Fruit fly (Drosophila melanogaster) whole organism, adult: ENCODE measurements around the gene CG6738.

Experiments used
- CG11617 ChIP-seq: fragments of 200-800 bp; sonication (Bioruptor generic); optimal IDR thresholded peaks from 2 replicates; lab custom pipeline; 2017; ENCODE audit warnings: mild to moderate bottlenecking, missing biosample characterization, missing genetic modification reagents, missing genetic modification characterization
- CG12768 ChIP-seq: fragments of 200-800 bp; sonication (Bioruptor generic); optimal IDR thresholded peaks from 2 replicates; lab custom pipeline; 2017; ENCODE audit warnings: missing biosample characterization, missing genetic modification characterization, mild to moderate bottlenecking, moderate library complexity, missing genetic modification reagents
- CG14711 ChIP-seq: fragments of 200-800 bp; sonication (Bioruptor generic); optimal IDR thresholded peaks from 2 replicates; lab custom pipeline; 2018; ENCODE audit warnings: missing biosample characterization, mild to moderate bottlenecking, missing genetic modification characterization, moderate library complexity
- CG1620 ChIP-seq: fragments of 200-800 bp; sonication (Bioruptor generic); optimal IDR thresholded peaks from 2 replicates; lab custom pipeline; 2016; ENCODE audit warnings: missing biosample characterization, missing genetic modification characterization
- CG33017 ChIP-seq: fragments of 200-800 bp; sonication (Bioruptor generic); optimal IDR thresholded peaks from 2 replicates; lab custom pipeline; 2018; ENCODE audit warnings: missing biosample characterization, mild to moderate bottlenecking, missing genetic modification characterization, moderate library complexity
- CG5204 ChIP-seq: fragments of 200-800 bp; sonication (Bioruptor generic); optimal IDR thresholded peaks from 2 replicates; lab custom pipeline; 2016; ENCODE audit warnings: missing biosample characterization, missing genetic modification characterization
- CG7045 ChIP-seq: fragments of 200-800 bp; sonication (Bioruptor generic); optimal IDR thresholded peaks from 2 replicates; lab custom pipeline; 2017; ENCODE audit warnings: missing biosample characterization, mild to moderate bottlenecking, missing genetic modification characterization
- CG7101 ChIP-seq: fragments of 200-800 bp; sonication (Bioruptor generic); optimal IDR thresholded peaks from 2 replicates; lab custom pipeline; 2018; ENCODE audit warnings: missing biosample characterization, mild to moderate bottlenecking, missing genetic modification characterization, moderate library complexity
- Clk ChIP-seq: fragments of 200-800 bp; sonication (Bioruptor generic); optimal IDR thresholded peaks from 2 replicates; lab custom pipeline; 2017; ENCODE audit warnings: missing biosample characterization, missing genetic modification characterization
- Crg-1 ChIP-seq: fragments of 200-800 bp; sonication (Bioruptor generic); optimal IDR thresholded peaks from 2 replicates; lab custom pipeline; 2016; ENCODE audit warnings: missing biosample characterization, missing genetic modification characterization
- Hr96 ChIP-seq: fragments of 200-800 bp; sonication (Bioruptor generic); optimal IDR thresholded peaks from 2 replicates; lab custom pipeline; 2016; ENCODE audit warnings: missing biosample characterization, missing genetic modification characterization
- Mnt ChIP-seq: fragments of 200-800 bp; sonication (Bioruptor generic); optimal IDR thresholded peaks from 2 replicates; lab custom pipeline; 2016; ENCODE audit warnings: missing biosample characterization, mild to moderate bottlenecking, missing genetic modification characterization
- bab1 ChIP-seq: fragments of 200-800 bp; sonication (Bioruptor generic); optimal IDR thresholded peaks from 3 replicates; lab custom pipeline; 2019; ENCODE audit warnings: missing biosample characterization, mild to moderate bottlenecking, missing genetic modification characterization, moderate library complexity
- cic ChIP-seq: fragments of 200-800 bp; sonication (Bioruptor generic); optimal IDR thresholded peaks from 2 replicates; lab custom pipeline; 2017; ENCODE audit warnings: missing biosample characterization, mild to moderate bottlenecking, missing genetic modification characterization, moderate library complexity
- cnc ChIP-seq, 2 experiments: fragments of >200 bp; optimal IDR thresholded peaks; 2 replicates each; lab custom pipeline; 2017
- kay ChIP-seq: fragments of 200-800 bp; sonication (Bioruptor generic); peaks from one replicate; lab custom pipeline; 2016; ENCODE audit warnings: missing biosample characterization, missing genetic modification characterization, borderline replicate concordance
- ovo ChIP-seq: fragments of 200-800 bp; sonication (Bioruptor generic); optimal IDR thresholded peaks from 2 replicates; lab custom pipeline; 2016; ENCODE audit warnings: missing biosample characterization, missing genetic modification characterization
- pad ChIP-seq: fragments of 200-800 bp; sonication (Bioruptor generic); optimal IDR thresholded peaks from 3 replicates; lab custom pipeline; 2017; ENCODE audit warnings: missing biosample characterization, missing genetic modification characterization, mild to moderate bottlenecking, moderate library complexity, missing genetic modification reagents
- tj ChIP-seq: fragments of 200-800 bp; sonication (Bioruptor generic); optimal IDR thresholded peaks from 3 replicates; lab custom pipeline; 2017; ENCODE audit warnings: missing biosample characterization, mild to moderate bottlenecking, missing genetic modification characterization, moderate library complexity
- toe ChIP-seq: fragments of 200-800 bp; sonication (Bioruptor generic); optimal IDR thresholded peaks from 2 replicates; lab custom pipeline; 2016; ENCODE audit warnings: missing biosample characterization, missing genetic modification characterization

CG6738 gene

dm6 chr3R:23130181-23130580 lies 30.8 kb downstream of the CG6738 start:
- TF ChIP-seq Mnt (no peak), tj (no peak), toe (GFP tag; lab: Kevin White, UChicago) (no peak), CG11617 (GFP tag; lab: Kevin White, UChicago) (no peak), cic (GFP tag; lab: Kevin White, UChicago) (no peak), CG12768 (GFP tag; lab: Kevin White, UChicago) (no peak), Crg-1 (GFP tag; lab: Kevin White, UChicago) (no peak), Hr96 (GFP tag; lab: Kevin White, UChicago) (no peak)

- TF ChIP-seq Clk (GFP tag; lab: Kevin White, UChicago), result no peak
- no peak for TF ChIP-seq CG11617 (GFP tag; lab: Kevin White, UChicago)
- TF ChIP-seq kay (GFP tag; lab: Kevin White, UChicago), result no peak
- TF ChIP-seq ovo (GFP tag; lab: Kevin White, UChicago), result no peak
- no peak for TF ChIP-seq bab1
- TF ChIP-seq CG1620, result no peak
- TF ChIP-seq cic (GFP tag; lab: Kevin White, UChicago), result no peak
- no peak for TF ChIP-seq CG14711 (tag; lab: Kevin White, UChicago)
- TF ChIP-seq toe (GFP tag; lab: Kevin White, UChicago), result no peak
- no peak for TF ChIP-seq pad
- TF ChIP-seq Hr96 (GFP tag; lab: Kevin White, UChicago), result no peak
- TF ChIP-seq Crg-1 (GFP tag; lab: Kevin White, UChicago), result no peak
- no peak for TF ChIP-seq CG7045 (GFP tag; lab: Kevin White, UChicago)
- TF ChIP-seq CG7101 (tag; lab: Kevin White, UChicago), result no peak
- no peak for TF ChIP-seq CG12768 (GFP tag; lab: Kevin White, UChicago)
- no peak for TF ChIP-seq Mnt
These were observed 31.6 kb downstream of the CG6738 start for dm6 chr3R:23130884-23131283.

dm6 chr3R:23131341-23131884 lies 32.1 kb downstream of the CG6738 start:
- TF ChIP-seq CG7045 (GFP tag; lab: Kevin White, UChicago) (no peak), CG14711 (tag; lab: Kevin White, UChicago) (no peak), tj (no peak), Clk (GFP tag; lab: Kevin White, UChicago) (no peak), CG33017 (tag; lab: Kevin White, UChicago) (no peak), pad (no peak), bab1 (no peak), ovo (GFP tag; lab: Kevin White, UChicago) (no peak), cnc (optimal IDR thresholded peaks at IDR 0.05; lab: Kevin White, UChicago) (no peak), CG12768 (GFP tag; lab: Kevin White, UChicago) (no peak), kay (GFP tag; lab: Kevin White, UChicago) (no peak), CG7101 (tag; lab: Kevin White, UChicago) (no peak), cic (GFP tag; lab: Kevin White, UChicago) (no peak), Mnt (no peak)

dm6 chr3R:23132299-23132698 lies 33.0 kb downstream of the CG6738 start:
- TF ChIP-seq pad, result no peak
- no peak for TF ChIP-seq CG5204 (GFP tag; lab: Kevin White, UChicago)
- no peak for TF ChIP-seq CG7045 (GFP tag; lab: Kevin White, UChicago)
- no peak for TF ChIP-seq ovo (GFP tag; lab: Kevin White, UChicago)
- no peak for TF ChIP-seq kay (GFP tag; lab: Kevin White, UChicago)

dm6 chr3R:23133301-23133828 lies 34.0 kb downstream of the CG6738 start:
- TF ChIP-seq bab1 (no peak), CG12768 (GFP tag; lab: Kevin White, UChicago) (no peak), cnc (optimal IDR thresholded peaks at IDR 0.05; lab: Kevin White, UChicago) (no peak), tj (no peak), Mnt (no peak), kay (GFP tag; lab: Kevin White, UChicago) (no peak), CG7101 (tag; lab: Kevin White, UChicago) (no peak), CG14711 (tag; lab: Kevin White, UChicago) (no peak)

dm6 chr3R:23134690-23135089 lies 35.4 kb downstream of the CG6738 start:
- TF ChIP-seq CG12768 (GFP tag; lab: Kevin White, UChicago), result no peak
- TF ChIP-seq CG1620, result no peak

- no peak for TF ChIP-seq CG7045 (GFP tag; lab: Kevin White, UChicago)
- TF ChIP-seq tj, result no peak
- TF ChIP-seq kay (GFP tag; lab: Kevin White, UChicago), result no peak
- no peak for TF ChIP-seq ovo (GFP tag; lab: Kevin White, UChicago)
- TF ChIP-seq CG11617 (GFP tag; lab: Kevin White, UChicago), result no peak
- TF ChIP-seq CG12768 (GFP tag; lab: Kevin White, UChicago), result no peak
- TF ChIP-seq bab1, result no peak
- no peak for TF ChIP-seq Hr96 (GFP tag; lab: Kevin White, UChicago)
- no peak for TF ChIP-seq Mnt
- no peak for TF ChIP-seq cic (GFP tag; lab: Kevin White, UChicago)
- TF ChIP-seq CG33017 (tag; lab: Kevin White, UChicago), result no peak
- TF ChIP-seq Crg-1 (GFP tag; lab: Kevin White, UChicago), result no peak
- no peak for TF ChIP-seq CG1620
These were observed 39.1 kb downstream of the CG6738 start for dm6 chr3R:23138439-23138838.
